Fruit fly (Drosophila melanogaster) whole organism, embryonic: ENCODE results near the gene Tengl3.

Experiments used
- Atf-2 ChIP-seq: fragments of 200-800 bp; sonication (Bioruptor generic); optimal IDR thresholded peaks from 2 replicates; lab custom pipeline; 2016; ENCODE audit warnings: missing biosample characterization, missing genetic modification characterization
- CG34422 ChIP-seq: fragments of 200-800 bp; sonication (Bioruptor generic); IDR thresholded peaks from 3 replicates; pipeline ENCODE4 v1.3.6; 2022; ENCODE audit warnings: missing biosample characterization, missing genetic modification characterization
- crp ChIP-seq, 2 experiments: fragments of 200-800 bp; sonication (Bioruptor generic); optimal IDR thresholded peaks; 2 replicates in 1 of 2; 3 replicates in 1 of 2; lab custom pipeline; 2017; ENCODE audit warnings: missing biosample characterization in 2 of 2, missing genetic modification characterization in 2 of 2, mild to moderate bottlenecking in 1 of 2, moderate library complexity in 1 of 2

DNA sequence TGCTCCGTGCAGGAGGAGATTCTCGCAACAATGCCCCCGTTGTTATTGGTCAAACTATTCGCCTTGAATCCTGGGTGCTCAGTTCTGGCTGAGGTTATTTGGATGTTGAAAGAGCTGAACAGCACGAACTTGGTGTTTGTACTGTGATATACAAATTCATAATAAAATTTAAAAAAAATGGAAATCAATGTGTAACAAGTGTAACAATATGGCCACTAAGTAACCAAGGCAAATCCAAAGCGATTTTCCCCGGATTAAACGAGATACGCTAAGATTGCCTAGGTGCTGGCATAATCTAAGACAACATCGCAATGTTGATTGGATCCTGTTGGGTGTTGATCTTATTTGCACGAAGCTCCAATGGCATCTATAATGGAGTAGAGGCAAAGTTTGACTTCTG, 46.8 kb upstream of the Tengl3 start, which contains the start of gene CG4271:
- no peak for TF ChIP-seq Atf-2 (GFP tag; lab: Kevin White, UChicago)
- TF ChIP-seq crp (GFP tag; optimal IDR thresholded peaks at IDR 0.05; lab: Kevin White, UChicago) = no peak
- no peak for TF ChIP-seq CG34422
